Fruit fly (Drosophila melanogaster): ENCODE measurements around the gene CheB38c.

The CheB38c gene

dm6 chr2L:20827045-20827444, 6.4 kb upstream of the CheB38c start:
- TF ChIP-seq Jra (GFP tag; optimal IDR thresholded peaks at IDR 0.05) (no peak), foxo (GFP tag; optimal IDR thresholded peaks at IDR 0.05) (no peak), Myc (optimal IDR thresholded peaks at IDR 0.05) (no peak), Abd-B (GFP tag; optimal IDR thresholded peaks at IDR 0.05) (no peak), N (GFP tag; optimal IDR thresholded peaks at IDR 0.05) (no peak)

- TF ChIP-seq OdsH (GFP tag; optimal IDR thresholded peaks at IDR 0.05): no peak
- no peak for TF ChIP-seq Jra (GFP tag; optimal IDR thresholded peaks at IDR 0.05)
- TF ChIP-seq lola (GFP tag; optimal IDR thresholded peaks at IDR 0.05): no peak
- TF ChIP-seq foxo (GFP tag; optimal IDR thresholded peaks at IDR 0.05): no peak
- no peak for TF ChIP-seq jim (GFP tag; optimal IDR thresholded peaks at IDR 0.05)
- no peak for TF ChIP-seq Myc (optimal IDR thresholded peaks at IDR 0.05)
- no peak for TF ChIP-seq ey (GFP tag; optimal IDR thresholded peaks at IDR 0.05)
- TF ChIP-seq HLH106 (tag; optimal IDR thresholded peaks at IDR 0.05): no peak
- no peak for TF ChIP-seq GATAd (GFP tag; optimal IDR thresholded peaks at IDR 0.05)
- no peak for TF ChIP-seq sage (GFP tag; optimal IDR thresholded peaks at IDR 0.05)
- TF ChIP-seq Rel (GFP tag; optimal IDR thresholded peaks at IDR 0.05): no peak
- TF ChIP-seq Rel (tag; optimal IDR thresholded peaks at IDR 0.05): no peak
- no peak for TF ChIP-seq usp (GFP tag; optimal IDR thresholded peaks at IDR 0.05)
- TF ChIP-seq Dfd (GFP tag; optimal IDR thresholded peaks at IDR 0.05): no peak
- TF ChIP-seq sv (GFP tag; optimal IDR thresholded peaks at IDR 0.05): no peak
- TF ChIP-seq Sp1 (GFP tag; optimal IDR thresholded peaks at IDR 0.05): no peak
- TF ChIP-seq dl (GFP tag; optimal IDR thresholded peaks at IDR 0.05; ENCODE audit: insufficient read depth in 1 of 2, partially characterized antibody in 2 of 2): no peak
- TF ChIP-seq pan (optimal IDR thresholded peaks at IDR 0.05): no peak
- no peak for TF ChIP-seq CrebA (GFP tag; optimal IDR thresholded peaks at IDR 0.05; ENCODE audit: borderline replicate concordance)
- TF ChIP-seq br (GFP tag; optimal IDR thresholded peaks at IDR 0.05): no peak
- no peak for TF ChIP-seq woc (GFP tag; optimal IDR thresholded peaks at IDR 0.05)
Observed at dm6 chr2L:20826226-20826625, 5.6 kb upstream of the CheB38c start.

- no peak for TF ChIP-seq h (GFP tag; optimal IDR thresholded peaks at IDR 0.05)
- peak; percentile 9 for TF ChIP-seq Hr83 (GFP tag; optimal IDR thresholded peaks at IDR 0.05; ENCODE audit: poor library complexity, severe bottlenecking)
- TF ChIP-seq dl (GFP tag; optimal IDR thresholded peaks at IDR 0.05; ENCODE audit: insufficient read depth in 1 of 2, partially characterized antibody in 2 of 2): peak in 1 of 2 experiments; percentile 14
- TF ChIP-seq woc (GFP tag; optimal IDR thresholded peaks at IDR 0.05): peak; percentile 10
- TF ChIP-seq Hnf4 (GFP tag; optimal IDR thresholded peaks at IDR 0.05): no peak
- no peak for TF ChIP-seq usp (GFP tag; optimal IDR thresholded peaks at IDR 0.05)
- TF ChIP-seq psq (GFP tag; optimal IDR thresholded peaks at IDR 0.05): no peak
- no peak for TF ChIP-seq Myc (optimal IDR thresholded peaks at IDR 0.05)
- peak; percentile 58 for TF ChIP-seq Rel (GFP tag; optimal IDR thresholded peaks at IDR 0.05)
- TF ChIP-seq Rel (tag; optimal IDR thresholded peaks at IDR 0.05): no peak
- TF ChIP-seq Jra (GFP tag; optimal IDR thresholded peaks at IDR 0.05): no peak
- TF ChIP-seq HLH106 (tag; optimal IDR thresholded peaks at IDR 0.05): no peak
- TF ChIP-seq CrebA (GFP tag; optimal IDR thresholded peaks at IDR 0.05; ENCODE audit: borderline replicate concordance): peak; percentile 3
- no peak for TF ChIP-seq brk (GFP tag; optimal IDR thresholded peaks at IDR 0.05)
- no peak for TF ChIP-seq tai (GFP tag; optimal IDR thresholded peaks at IDR 0.05)
- TF ChIP-seq dmrt93B (GFP tag; optimal IDR thresholded peaks at IDR 0.05): no peak
Observed at dm6 chr2L:20825265-20825664, 4.6 kb upstream of the CheB38c start.

- TF ChIP-seq jim (GFP tag; optimal IDR thresholded peaks at IDR 0.05): no peak
- no peak for TF ChIP-seq h (GFP tag; optimal IDR thresholded peaks at IDR 0.05)
- no peak for TF ChIP-seq rgr (GFP tag; optimal IDR thresholded peaks at IDR 0.05)
- TF ChIP-seq usp (GFP tag; optimal IDR thresholded peaks at IDR 0.05): no peak
- TF ChIP-seq Hr78 (GFP tag; optimal IDR thresholded peaks at IDR 0.05): no peak
- TF ChIP-seq Dfd (GFP tag; optimal IDR thresholded peaks at IDR 0.05): no peak
- TF ChIP-seq tai (GFP tag; optimal IDR thresholded peaks at IDR 0.05): no peak
- TF ChIP-seq pan (optimal IDR thresholded peaks at IDR 0.05): no peak
- TF ChIP-seq Vsx2 (GFP tag; optimal IDR thresholded peaks at IDR 0.05; ENCODE audit: partially characterized antibody): no peak
Observed at dm6 chr2L:20824136-20824789, 3.6 kb upstream of the CheB38c start.

Measured in whole organism, wandering third instar larva.